Fruit fly (Drosophila melanogaster): ENCODE measurements around the gene CG31358.

dm6 chr3R:12040228-12040627, 8.7 kb upstream of the CG31358 start, which contains the start of gene CG14736:
- no peak for TF ChIP-seq CG8478 (optimal IDR thresholded peaks at IDR 0.05)
- no peak for TF ChIP-seq CTCF (optimal IDR thresholded peaks at IDR 0.05)
